Worm (Caenorhabditis elegans) whole organism, young adult: ENCODE measurements around the gene smc-4.

Experiments
- B0019.2 ChIP-seq: fragments of 200-800 bp; sonication (Bioruptor generic); conservative IDR thresholded peaks from 2 replicates; pipeline ENCODE4 v1.3.6; 2022; ENCODE audit warnings: missing genetic modification reagents, missing genetic modification characterization, missing compliant biosample characterization
- B0336.3 ChIP-seq: fragments of 200-800 bp; sonication (Bioruptor generic); IDR thresholded peaks from 2 replicates; pipeline ENCODE4 v1.3.6; 2022; ENCODE audit warnings: missing genetic modification characterization, missing compliant biosample characterization
- F37B4.10 ChIP-seq: fragments of 200-800 bp; sonication (Bioruptor generic); IDR thresholded peaks from 2 replicates; pipeline ENCODE4 v1.3.6; 2022; ENCODE audit warnings: missing genetic modification characterization, missing compliant biosample characterization
- F49E8.2 ChIP-seq: sonication (generic microtip); optimal IDR thresholded peaks from 3 replicates; lab custom pipeline; 2017; ENCODE audit warnings: missing genetic modification characterization, mild to moderate bottlenecking, missing compliant biosample characterization, antibody characterized with exemption, moderate library complexity; ENCODE audit not compliant: insufficient read depth
- F57C9.4 ChIP-seq: sonication (generic microtip); optimal IDR thresholded peaks from 2 replicates; lab custom pipeline; 2017; ENCODE audit warnings: mild to moderate bottlenecking, missing genetic modification characterization, missing compliant biosample characterization
- K12H6.12 ChIP-seq: fragments of 200-800 bp; sonication (Bioruptor generic); optimal IDR thresholded peaks from 2 replicates; lab custom pipeline; 2018; ENCODE audit warnings: mild to moderate bottlenecking, missing genetic modification characterization, missing compliant biosample characterization
- Y53G8AR.9 ChIP-seq: fragments of 200-800 bp; sonication (Bioruptor generic); conservative IDR thresholded peaks from 2 replicates; pipeline ENCODE4 v1.3.6; 2022; ENCODE audit warnings: missing genetic modification reagents, missing genetic modification characterization, missing compliant biosample characterization
- cebp-1 ChIP-seq, 2 experiments: fragments of 200-800 bp in 1 of 2; sonication (Bioruptor generic) in 1 of 2; sonication (generic microtip) in 1 of 2; IDR thresholded peaks in 1 of 2; optimal IDR thresholded peaks in 1 of 2; 2 replicates each; pipeline versions ENCODE4 v1.3.6 to Lab custom; 2017 to 2022; ENCODE audit warnings: missing compliant biosample characterization in 2 of 2, missing genetic modification characterization in 2 of 2, mild to moderate bottlenecking in 1 of 2, missing genetic modification reagents in 1 of 2, moderate library complexity in 1 of 2
- ceh-58 ChIP-seq: fragments of 200-800 bp; sonication (Bioruptor generic); IDR thresholded peaks from 2 replicates; pipeline ENCODE4 v1.3.6; 2022; ENCODE audit warnings: missing genetic modification characterization, missing compliant biosample characterization
- chd-7 ChIP-seq: sonication (generic microtip); optimal IDR thresholded peaks from 2 replicates; lab custom pipeline; 2016; ENCODE audit warnings: mild to moderate bottlenecking, missing genetic modification characterization, moderate library complexity, missing compliant biosample characterization
- die-1 ChIP-seq: sonication (generic microtip); optimal IDR thresholded peaks from 2 replicates; lab custom pipeline; 2016; ENCODE audit warnings: missing genotype, mild to moderate bottlenecking, missing genetic modification characterization, missing compliant biosample characterization
- egl-44 ChIP-seq: fragments of 200-800 bp; sonication (Bioruptor generic); IDR thresholded peaks from 2 replicates; pipeline ENCODE4 v1.3.6; 2022; ENCODE audit warnings: missing genetic modification reagents, missing genetic modification characterization, missing compliant biosample characterization
- egrh-3 ChIP-seq: fragments of 200-800 bp; sonication (Bioruptor generic); IDR thresholded peaks from 2 replicates; pipeline ENCODE4 v1.3.6; 2022; ENCODE audit warnings: missing genetic modification reagents, missing genetic modification characterization, missing compliant biosample characterization
- ekl-4 ChIP-seq: fragments of 200-800 bp; sonication (Bioruptor generic); IDR thresholded peaks from 2 replicates; pipeline ENCODE4 v1.3.6; 2022; ENCODE audit warnings: missing genetic modification reagents, missing genetic modification characterization, missing compliant biosample characterization
- fkh-3 ChIP-seq: sonication (generic microtip); optimal IDR thresholded peaks from 2 replicates; lab custom pipeline; 2016; ENCODE audit warnings: mild to moderate bottlenecking, missing genetic modification characterization, missing compliant biosample characterization
- hlh-26 ChIP-seq: fragments of 200-800 bp; sonication (Bioruptor generic); conservative IDR thresholded peaks from 2 replicates; pipeline ENCODE4 v1.3.6; 2022; ENCODE audit warnings: missing genetic modification reagents, missing genetic modification characterization, missing compliant biosample characterization
- hmg-1.2 ChIP-seq: fragments of 200-800 bp; sonication (Bioruptor generic); IDR thresholded peaks from 2 replicates; pipeline ENCODE4 v1.3.6; 2022; ENCODE audit warnings: missing genetic modification reagents, missing genetic modification characterization, missing compliant biosample characterization
- let-526 ChIP-seq: fragments of 200-800 bp; sonication (Bioruptor generic); IDR thresholded peaks from 2 replicates; pipeline ENCODE4 v1.3.6; 2022; ENCODE audit warnings: missing genetic modification reagents, missing genetic modification characterization, missing compliant biosample characterization
- let-607 ChIP-seq, 2 experiments: fragments of 200-800 bp in 1 of 2; sonication (Bioruptor generic) in 1 of 2; sonication (generic microtip) in 1 of 2; optimal IDR thresholded peaks; 2 replicates each; lab custom pipeline; 2016 to 2018; ENCODE audit warnings: mild to moderate bottlenecking in 2 of 2, missing compliant biosample characterization in 2 of 2, missing genetic modification characterization in 2 of 2, moderate library complexity in 2 of 2, missing genotype in 1 of 2
- lin-54 ChIP-seq: fragments of 200-800 bp; sonication (Bioruptor generic); optimal IDR thresholded peaks from 2 replicates; lab custom pipeline; 2018; ENCODE audit warnings: mild to moderate bottlenecking, missing genetic modification characterization, missing compliant biosample characterization
- lir-1 ChIP-seq: fragments of 200-800 bp; sonication (Bioruptor generic); conservative IDR thresholded peaks from 2 replicates; pipeline ENCODE4 v1.3.6; 2022; ENCODE audit warnings: missing genetic modification reagents, missing genetic modification characterization, missing compliant biosample characterization
- madf-3 ChIP-seq: fragments of 200-800 bp; sonication (Bioruptor generic); IDR thresholded peaks from 2 replicates; pipeline ENCODE4 v1.3.6; 2022; ENCODE audit warnings: missing genetic modification reagents, missing genetic modification characterization, missing compliant biosample characterization
- mcd-1 ChIP-seq: fragments of 200-800 bp; sonication (Bioruptor generic); IDR thresholded peaks from 2 replicates; pipeline ENCODE4 v1.3.6; 2022; ENCODE audit warnings: missing genetic modification reagents, missing genetic modification characterization, missing compliant biosample characterization
- mel-28 ChIP-seq: sonication (generic microtip); optimal IDR thresholded peaks from 2 replicates; lab custom pipeline; 2016; ENCODE audit warnings: borderline replicate concordance, mild to moderate bottlenecking, missing genetic modification characterization, missing compliant biosample characterization
- nfya-2 ChIP-seq: fragments of 200-800 bp; sonication (Bioruptor generic); IDR thresholded peaks from 2 replicates; pipeline ENCODE4 v1.3.6; 2022; ENCODE audit warnings: missing genetic modification reagents, missing genetic modification characterization, missing compliant biosample characterization
- nfyb-1 ChIP-seq: fragments of 200-800 bp; sonication (Bioruptor generic); IDR thresholded peaks from 2 replicates; pipeline ENCODE4 v1.3.6; 2022; ENCODE audit warnings: missing genetic modification reagents, missing genetic modification characterization, missing compliant biosample characterization
- nhr-179 ChIP-seq: sonication (generic microtip); optimal IDR thresholded peaks from 2 replicates; lab custom pipeline; 2016; ENCODE audit warnings: mild to moderate bottlenecking, missing genetic modification characterization, missing compliant biosample characterization
- nhr-27 ChIP-seq: fragments of 200-800 bp; sonication (Bioruptor generic); optimal IDR thresholded peaks from 2 replicates; lab custom pipeline; 2018; ENCODE audit warnings: mild to moderate bottlenecking, missing genetic modification characterization, moderate library complexity, missing compliant biosample characterization
- nhr-80 ChIP-seq: sonication (generic microtip); optimal IDR thresholded peaks from 2 replicates; lab custom pipeline; 2016; ENCODE audit warnings: missing genetic modification characterization, missing compliant biosample characterization
- pbrm-1 ChIP-seq: fragments of 200-800 bp; sonication (Bioruptor generic); IDR thresholded peaks from 2 replicates; pipeline ENCODE4 v1.3.6; 2022; ENCODE audit warnings: missing genetic modification reagents, missing genetic modification characterization, missing compliant biosample characterization
- rec-8 ChIP-seq, 2 experiments: sonication (generic microtip); optimal IDR thresholded peaks; 2 replicates each; lab custom pipeline; 2016; ENCODE audit warnings: mild to moderate bottlenecking in 2 of 2, missing genetic modification characterization in 2 of 2, missing genetic modification reagents in 2 of 2, missing genotype in 2 of 2, missing biosample characterization in 1 of 2, missing compliant biosample characterization in 1 of 2, moderate library complexity in 1 of 2
- unc-130 ChIP-seq: sonication (generic microtip); optimal IDR thresholded peaks from 2 replicates; lab custom pipeline; 2016; ENCODE audit warnings: missing genetic modification reagents, missing genetic modification characterization, missing compliant biosample characterization
- zfh-2 ChIP-seq: fragments of 200-800 bp; sonication (Bioruptor generic); conservative IDR thresholded peaks from 2 replicates; pipeline ENCODE4 v1.3.6; 2022; ENCODE audit warnings: missing genetic modification reagents, missing genetic modification characterization, missing compliant biosample characterization
- zim-3 ChIP-seq: sonication (generic microtip); optimal IDR thresholded peaks from 2 replicates; lab custom pipeline; 2017; ENCODE audit warnings: mild to moderate bottlenecking, missing genetic modification characterization, moderate library complexity, missing compliant biosample characterization
- ztf-22 ChIP-seq: fragments of 200-800 bp; sonication (Bioruptor generic); optimal IDR thresholded peaks from 2 replicates; lab custom pipeline; 2018; ENCODE audit warnings: mild to moderate bottlenecking, missing genetic modification characterization, moderate library complexity, missing compliant biosample characterization
- ztf-25 ChIP-seq: fragments of 200-800 bp; sonication (Bioruptor generic); IDR thresholded peaks from 2 replicates; pipeline ENCODE4 v1.3.6; 2022; ENCODE audit warnings: missing genetic modification reagents, missing genetic modification characterization, missing compliant biosample characterization
- ztf-26 ChIP-seq: sonication (generic microtip); optimal IDR thresholded peaks from 2 replicates; lab custom pipeline; 2017; ENCODE audit warnings: missing genetic modification characterization, missing compliant biosample characterization

The smc-4 gene

ce11 chrIII:4560393-4560890 is 26.9 kb upstream of the smc-4 start (continued):
- TF ChIP-seq zim-3 (tag; lab: Kevin White, UChicago): no peak
- no peak for TF ChIP-seq Y53G8AR.9 (GFP tag; lab: Robert Waterston, UW)
- TF ChIP-seq ztf-22 (GFP tag; lab: Kevin White, UChicago): peak; percentile 22
- TF ChIP-seq K12H6.12 (tag; lab: Kevin White, UChicago): peak; percentile 58
- peak; percentile 3 for TF ChIP-seq unc-130 (GFP tag; lab: Kevin White, UChicago)
- TF ChIP-seq F37B4.10 (GFP tag; lab: Robert Waterston, UW): no peak
- TF ChIP-seq nhr-27 (tag; lab: Kevin White, UChicago): no peak
- TF ChIP-seq lin-54 (GFP tag; lab: Kevin White, UChicago): no peak
- TF ChIP-seq nhr-80 (tag; lab: Kevin White, UChicago): peak; percentile 70
- peak; percentile 50 for TF ChIP-seq mcd-1 (GFP tag; lab: Robert Waterston, UW)
- TF ChIP-seq nhr-179: no peak
- no peak for TF ChIP-seq nfyb-1 (GFP tag; lab: Robert Waterston, UW)
- peak; percentile 94 for TF ChIP-seq hmg-1.2 (GFP tag; lab: Robert Waterston, UW)
- TF ChIP-seq B0019.2 (GFP tag; lab: Robert Waterston, UW): no peak
- no peak for TF ChIP-seq rec-8 (tag; optimal IDR thresholded peaks at IDR 0.05; lab: Kevin White, UChicago)
- no peak for TF ChIP-seq egl-44 (GFP tag; lab: Robert Waterston, UW)
- no peak for TF ChIP-seq ztf-25 (GFP tag; lab: Robert Waterston, UW)
- TF ChIP-seq F57C9.4 (tag; lab: Kevin White, UChicago): no peak
- no peak for TF ChIP-seq F49E8.2 (tag; lab: Kevin White, UChicago)
- TF ChIP-seq hlh-26 (GFP tag; lab: Robert Waterston, UW): no peak
- peak; percentile 64 for TF ChIP-seq B0336.3 (GFP tag; lab: Robert Waterston, UW)
- TF ChIP-seq mel-28 (tag; lab: Kevin White, UChicago): no peak
- TF ChIP-seq madf-3 (GFP tag; lab: Robert Waterston, UW): no peak
- TF ChIP-seq nfya-2 (GFP tag; lab: Robert Waterston, UW): no peak
- TF ChIP-seq let-607 (tag; optimal IDR thresholded peaks at IDR 0.05; lab: Kevin White, UChicago): no peak
- TF ChIP-seq lir-1 (GFP tag; lab: Robert Waterston, UW): no peak
- peak; percentile 72 for TF ChIP-seq pbrm-1 (GFP tag; lab: Robert Waterston, UW)
- TF ChIP-seq die-1 (tag; lab: Kevin White, UChicago): no peak
- no peak for TF ChIP-seq fkh-3 (tag; lab: Kevin White, UChicago)

ce11 chrIII:4561286-4561685 is 26.0 kb upstream of the smc-4 start:
- no peak for TF ChIP-seq let-526 (GFP tag; lab: Robert Waterston, UW)
- TF ChIP-seq nhr-80 (tag; lab: Kevin White, UChicago): peak; percentile 43

- TF ChIP-seq ceh-58: no peak
- peak; percentile 48 for TF ChIP-seq nhr-80 (tag; lab: Kevin White, UChicago)
- TF ChIP-seq zfh-2: peak; percentile 62
- no peak for TF ChIP-seq ekl-4 (GFP tag; lab: Robert Waterston, UW)
- TF ChIP-seq hmg-1.2 (GFP tag; lab: Robert Waterston, UW): peak; percentile 76; the same call in 1 of the 2 replicates
- no peak for TF ChIP-seq ztf-26 (tag; lab: Kevin White, UChicago)
- no peak for TF ChIP-seq chd-7 (tag; lab: Kevin White, UChicago)
- TF ChIP-seq egrh-3 (GFP tag; lab: Robert Waterston, UW): 0 out of 2 replicates have a peak, but pooled peaks have one; percentile 11
- no peak for TF ChIP-seq cebp-1 (GFP tag; IDR thresholded peaks at IDR 0.05; lab: Robert Waterston, UW)
- TF ChIP-seq cebp-1 (tag; optimal IDR thresholded peaks at IDR 0.05; lab: Kevin White, UChicago): peak; percentile 34
Measured at ce11 chrIII:4562070-4562788, 25.1 kb upstream of the smc-4 start, which contains the start of gene pan-1. Gene pan-1, plus strand, starts transcription at chrIII:4562738.
